Fruit fly (Drosophila melanogaster) Kc167 (cell line): Measurements from ENCODE around the gene Gr28b.

ENCODE experiments used
- Myc ChIP-seq: fragments of >200 bp; optimal IDR thresholded peaks from 2 replicates; lab custom pipeline; 2017; ENCODE audit warnings: missing external identifiers
- Sin3A ChIP-seq: fragments of >200 bp; optimal IDR thresholded peaks from 2 replicates; lab custom pipeline; 2018; ENCODE audit warnings: missing external identifiers
- h ChIP-seq: fragments of >200 bp; optimal IDR thresholded peaks from 3 replicates; lab custom pipeline; 2018; ENCODE audit warnings: missing external identifiers
- insv ChIP-seq: fragments of >200 bp; optimal IDR thresholded peaks from 3 replicates; lab custom pipeline; 2018; ENCODE audit warnings: missing external identifiers
- psq ChIP-seq: fragments of >200 bp; optimal IDR thresholded peaks from 2 replicates; lab custom pipeline; 2017; ENCODE audit warnings: missing external identifiers
- ttk ChIP-seq: sonication (Bioruptor generic); optimal IDR thresholded peaks from 2 replicates; lab custom pipeline; 2017; ENCODE audit warnings: missing external identifiers

The Gr28b gene

DNA sequence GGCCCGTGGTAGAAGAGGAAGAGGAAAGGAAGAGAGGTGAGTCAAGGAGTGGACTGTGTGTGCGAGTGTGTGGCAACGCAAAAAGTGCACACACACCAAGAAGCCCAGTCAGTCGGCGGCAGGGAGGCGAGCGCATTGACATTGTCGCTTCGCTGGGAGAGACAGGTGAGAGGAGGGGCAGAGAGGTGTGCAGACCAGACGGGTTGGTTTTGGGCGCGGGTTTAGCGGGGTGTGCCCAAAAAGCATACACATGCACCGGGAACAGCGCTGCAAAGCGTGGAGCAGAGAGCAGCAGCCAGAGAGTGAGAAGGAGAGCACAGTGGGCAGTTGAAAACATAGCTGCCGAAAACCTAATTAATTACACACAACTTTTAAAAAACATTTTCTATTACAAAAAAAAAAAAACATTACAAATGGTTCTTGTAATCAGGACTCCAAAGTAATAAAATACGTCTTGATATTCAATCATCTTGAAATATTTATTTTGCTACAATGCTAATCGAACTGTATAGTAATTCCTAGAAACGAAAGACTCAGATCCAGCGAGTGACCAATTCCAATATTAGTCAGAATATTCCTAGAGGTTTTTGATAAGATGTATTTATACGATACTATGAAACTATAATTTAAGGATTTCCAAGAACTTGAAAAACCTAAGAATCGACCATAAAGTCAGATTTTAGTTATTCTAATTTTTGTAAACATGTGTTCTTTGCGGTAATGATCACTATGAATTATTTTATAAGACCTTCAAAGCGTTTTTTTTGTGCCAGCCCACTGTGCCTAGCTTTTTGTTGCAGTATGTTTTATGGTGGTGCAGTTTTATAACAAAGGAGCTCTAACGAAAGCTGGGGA lies 39.4 kb downstream of the Gr28b start:
- TF ChIP-seq Myc (lab: Kevin White, UChicago) (no peak), insv (lab: Kevin White, UChicago) (no peak), h (lab: Kevin White, UChicago) (no peak), Sin3A (lab: Kevin White, UChicago) (no peak), ttk (lab: Kevin White, UChicago) (no peak), psq (lab: Kevin White, UChicago) (no peak)

DNA sequence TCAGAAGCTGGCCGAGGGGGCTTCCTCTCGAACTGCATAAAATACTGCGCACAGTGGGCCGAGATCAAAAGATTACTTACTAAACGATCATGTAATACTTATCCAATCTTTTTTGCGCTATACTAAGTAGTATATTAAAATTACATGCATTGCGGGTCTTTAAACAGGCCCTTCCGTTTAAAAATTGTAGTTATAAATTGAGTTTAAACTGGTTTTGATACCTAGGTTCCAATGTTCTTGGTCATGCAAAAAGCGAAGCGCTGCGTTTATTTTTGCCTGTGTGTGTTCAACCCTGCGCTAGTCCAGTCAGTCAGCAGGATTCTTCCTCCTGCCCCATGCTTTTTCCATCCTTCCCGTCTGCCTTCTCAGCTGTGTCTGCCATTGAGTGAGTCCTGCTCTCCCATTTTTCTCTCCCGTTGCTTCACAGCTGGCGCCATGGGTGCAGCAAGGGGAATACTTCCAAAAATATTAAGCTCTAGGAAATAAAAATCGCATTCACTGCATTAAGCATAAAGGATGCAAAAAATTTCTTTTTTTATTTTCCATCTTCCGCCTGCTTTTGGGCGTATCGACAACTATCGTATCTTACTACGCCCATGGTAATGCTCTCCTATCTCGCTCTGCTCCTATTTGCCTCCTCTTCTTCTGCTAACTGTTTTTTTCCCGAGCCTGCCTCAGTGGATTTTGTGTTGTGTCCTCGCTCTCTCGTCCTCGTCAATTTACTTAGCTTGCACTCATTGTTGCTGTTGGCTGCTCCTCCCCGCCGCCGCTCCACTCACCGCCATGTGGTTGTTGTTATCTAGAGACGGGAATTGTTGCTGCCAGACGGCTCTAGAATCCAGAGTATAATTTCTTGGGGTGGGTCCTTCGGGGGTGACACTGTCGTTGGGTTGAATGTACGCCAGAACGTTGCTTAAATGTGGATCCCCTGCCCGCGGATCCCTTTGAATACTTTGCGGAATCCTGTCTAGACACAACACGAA lies 41.5 kb downstream of the Gr28b start:
- no peak for TF ChIP-seq Sin3A (lab: Kevin White, UChicago)
- no peak for TF ChIP-seq psq (lab: Kevin White, UChicago)
- TF ChIP-seq ttk (lab: Kevin White, UChicago), result no peak
- no peak for TF ChIP-seq h (lab: Kevin White, UChicago)
- TF ChIP-seq Myc (lab: Kevin White, UChicago), result no peak
- TF ChIP-seq insv (lab: Kevin White, UChicago), result no peak

DNA sequence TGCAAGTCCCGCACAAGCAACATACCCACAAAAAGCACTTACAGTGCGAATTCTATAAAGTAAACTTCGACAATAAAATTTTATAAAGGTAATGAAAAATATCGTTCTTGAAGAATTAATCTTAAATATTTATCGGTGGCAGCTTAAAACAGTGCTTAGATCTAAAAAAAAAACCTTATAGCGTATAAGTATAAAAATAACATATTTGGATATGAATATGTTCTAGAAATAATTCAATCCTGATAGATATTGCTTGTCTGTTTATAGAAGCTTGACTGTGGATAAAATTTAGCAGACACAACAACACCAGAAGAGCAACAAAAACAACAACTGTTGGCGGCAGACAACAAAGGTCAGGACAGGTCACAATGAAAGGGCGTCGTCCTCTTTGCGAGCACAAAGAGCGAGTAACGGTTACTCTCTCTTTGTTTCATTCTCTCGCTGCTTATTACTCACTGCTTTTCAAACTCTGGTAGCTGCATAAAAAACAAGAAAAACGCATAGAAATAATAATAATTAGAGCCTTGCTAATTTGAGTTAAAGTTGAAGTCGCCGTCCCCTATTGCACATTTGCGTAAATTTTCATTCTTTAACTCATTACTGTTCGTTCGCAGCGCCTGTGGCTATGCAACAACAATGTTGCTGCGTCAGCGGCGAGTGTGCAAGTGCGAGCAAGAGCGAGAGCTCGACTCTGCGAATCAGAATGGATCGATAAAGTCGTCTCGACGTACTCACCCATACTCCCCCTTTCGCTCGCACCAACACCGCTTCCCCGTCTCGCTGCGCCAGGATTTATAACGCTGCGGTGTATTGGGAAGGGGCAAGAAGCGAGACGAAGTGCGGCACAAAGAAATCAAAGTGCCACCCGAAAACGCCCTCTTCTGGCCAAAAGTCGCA lies 42.4 kb downstream of the Gr28b start:
- no peak for TF ChIP-seq Myc (lab: Kevin White, UChicago)
- TF ChIP-seq ttk (lab: Kevin White, UChicago), result no peak
- TF ChIP-seq insv (lab: Kevin White, UChicago), result no peak
- no peak for TF ChIP-seq h (lab: Kevin White, UChicago)
- no peak for TF ChIP-seq Sin3A (lab: Kevin White, UChicago)
- TF ChIP-seq psq (lab: Kevin White, UChicago), result no peak

DNA sequence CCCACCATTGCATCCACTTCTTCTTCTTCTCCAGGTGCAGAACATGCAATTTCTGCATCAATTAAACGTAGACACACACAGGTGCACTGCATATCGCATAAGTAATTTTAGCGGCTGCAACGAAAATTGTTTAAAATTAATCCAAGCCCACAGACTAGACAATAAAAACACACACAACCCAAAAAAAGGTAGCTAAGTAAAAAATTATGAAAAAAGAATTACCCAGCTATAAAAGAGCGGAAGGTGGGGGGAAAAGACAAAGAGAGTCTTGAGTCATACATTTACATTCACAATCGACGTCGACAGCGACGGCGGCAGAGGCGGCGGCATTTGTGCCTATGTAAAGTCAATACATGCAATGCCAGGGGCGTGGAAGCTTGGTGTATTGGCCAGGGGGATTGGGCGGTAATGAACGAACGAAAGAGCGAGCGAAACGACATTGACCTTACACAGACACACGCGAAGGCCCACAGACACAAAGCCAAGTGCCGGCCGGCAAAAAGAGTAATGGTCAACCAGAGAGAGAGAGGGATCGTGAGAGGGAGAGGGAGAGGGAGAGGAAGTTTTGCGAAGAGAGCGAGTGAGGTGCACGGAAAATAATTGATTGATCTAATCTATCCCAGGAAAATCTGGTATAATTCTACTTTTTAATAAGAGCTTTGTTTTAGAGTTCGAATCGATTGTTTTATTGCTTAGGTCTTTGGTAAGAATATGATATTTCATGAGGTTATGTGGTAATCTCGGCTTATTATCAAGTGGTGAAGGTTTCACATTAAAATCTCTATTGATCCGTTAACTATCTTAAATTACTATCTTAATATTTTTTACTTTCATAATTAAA lies 43.7 kb downstream of the Gr28b start:
- TF ChIP-seq h (lab: Kevin White, UChicago), result no peak

DNA sequence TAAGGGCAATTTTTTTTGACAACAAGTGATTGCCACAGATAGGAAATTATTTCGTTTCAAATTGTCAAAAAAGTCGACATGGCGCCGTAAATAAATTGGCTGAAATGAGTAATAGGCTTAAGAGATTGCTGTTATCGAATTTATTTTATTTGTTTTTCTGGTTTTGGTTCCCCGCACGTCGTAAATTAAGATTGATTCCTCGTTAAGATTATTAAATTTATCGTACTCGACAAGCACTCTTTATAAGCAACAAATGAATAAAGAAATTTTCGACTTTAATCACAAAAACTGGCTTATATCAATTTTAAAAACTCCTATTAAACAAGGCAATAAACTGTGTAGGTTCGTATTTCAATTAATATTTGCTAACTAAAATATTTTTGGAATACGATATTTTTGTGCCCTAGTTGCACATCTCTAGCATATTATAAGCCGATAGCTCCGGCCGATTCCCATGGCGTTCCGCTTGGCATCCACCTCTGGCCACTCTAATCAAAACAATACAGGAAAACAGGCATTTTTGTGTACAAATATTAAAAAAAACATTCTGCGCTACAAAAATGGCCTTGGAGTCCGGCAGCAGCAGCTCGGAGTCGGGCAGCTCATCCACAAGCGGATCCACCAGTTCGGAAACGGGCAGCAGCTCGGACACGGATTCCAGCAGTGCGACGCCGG lies 50.0 kb downstream of the Gr28b start, which contains the start of gene chm:
Gene chm (plus strand): TSS at position 471 of the 675 bp plus-strand sequence.
- TF ChIP-seq ttk (lab: Kevin White, UChicago), result no peak
- TF ChIP-seq h (lab: Kevin White, UChicago), result no peak
- TF ChIP-seq psq (lab: Kevin White, UChicago), result no peak
- no peak for TF ChIP-seq Sin3A (lab: Kevin White, UChicago)
- TF ChIP-seq insv (lab: Kevin White, UChicago), result no peak

DNA sequence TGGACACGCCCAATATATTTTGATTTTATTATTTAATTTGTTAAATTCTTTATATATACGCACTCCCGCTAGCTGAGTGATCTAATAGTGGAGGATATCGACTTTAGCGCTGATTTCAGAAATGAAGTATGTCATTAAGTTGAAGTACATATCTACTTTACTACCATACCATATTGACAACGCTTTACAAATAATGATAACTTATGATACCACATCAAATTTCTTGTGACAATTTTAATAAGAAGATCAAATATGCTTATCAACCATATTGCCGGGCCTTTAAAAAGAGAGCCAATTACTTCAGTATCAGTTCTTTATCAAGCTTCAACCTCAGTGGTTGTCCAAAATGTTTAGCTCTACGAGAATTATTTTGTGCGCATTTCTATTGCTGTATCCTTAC lies 51.4 kb downstream of the Gr28b start, which contains the start of gene CG15818:
Gene CG15818 (plus strand): TSS at position 301 of the 400 bp plus-strand sequence.
- TF ChIP-seq Sin3A (lab: Kevin White, UChicago) (no peak), insv (lab: Kevin White, UChicago) (no peak), psq (lab: Kevin White, UChicago) (no peak), Myc (lab: Kevin White, UChicago) (no peak), h (lab: Kevin White, UChicago) (no peak)

DNA sequence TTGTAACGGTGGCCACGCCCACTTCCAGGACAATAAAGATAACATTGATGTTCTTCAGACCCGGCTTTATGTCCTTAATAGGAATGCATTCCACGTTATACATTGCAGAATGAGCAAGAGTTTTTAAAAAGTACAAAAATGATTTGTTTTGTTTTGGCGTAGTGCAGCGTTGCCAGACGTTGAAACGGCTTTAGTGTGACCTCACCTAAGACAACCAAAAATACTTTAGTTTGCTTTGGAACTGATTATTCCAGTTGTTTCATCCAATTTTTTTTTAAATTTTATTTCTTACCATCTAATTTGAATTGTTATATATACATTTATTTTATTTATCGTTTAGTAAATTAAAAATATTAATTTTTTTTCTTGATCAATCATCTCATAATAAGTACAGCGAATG lies 52.4 kb downstream of the Gr28b start, which contains the start of gene CG5181:
Gene CG5181 (minus strand): TSS at position 208 of the 400 bp plus-strand sequence.
- TF ChIP-seq ttk (lab: Kevin White, UChicago), result no peak
- no peak for TF ChIP-seq Myc (lab: Kevin White, UChicago)
- TF ChIP-seq h (lab: Kevin White, UChicago), result no peak
- no peak for TF ChIP-seq insv (lab: Kevin White, UChicago)
- no peak for TF ChIP-seq Sin3A (lab: Kevin White, UChicago)
- TF ChIP-seq psq (lab: Kevin White, UChicago), result no peak

DNA sequence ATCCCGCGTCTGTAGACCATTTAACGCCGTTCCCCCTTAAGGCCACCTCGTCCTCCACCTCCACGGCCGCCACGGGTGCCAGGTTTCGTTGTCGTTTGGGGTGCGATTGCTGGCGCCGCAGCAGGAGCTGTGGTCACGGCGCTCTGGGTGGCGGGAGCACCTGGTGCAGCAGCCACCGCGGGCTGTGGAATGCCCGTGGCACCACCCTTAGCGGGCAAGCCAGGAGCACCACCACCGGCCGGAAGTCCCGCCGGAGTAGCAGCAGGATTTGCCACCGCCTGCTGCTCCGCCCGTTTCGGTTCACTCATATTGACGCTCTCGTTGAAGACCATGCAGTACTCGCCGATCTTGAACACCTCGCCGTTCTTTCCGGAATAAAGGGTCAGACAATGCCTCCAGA lies 53.0 kb downstream of the Gr28b start:
- no peak for TF ChIP-seq Myc (lab: Kevin White, UChicago)
- no peak for TF ChIP-seq insv (lab: Kevin White, UChicago)
- no peak for TF ChIP-seq psq (lab: Kevin White, UChicago)
- no peak for TF ChIP-seq Sin3A (lab: Kevin White, UChicago)
- no peak for TF ChIP-seq h (lab: Kevin White, UChicago)
- TF ChIP-seq ttk (lab: Kevin White, UChicago), result no peak

DNA sequence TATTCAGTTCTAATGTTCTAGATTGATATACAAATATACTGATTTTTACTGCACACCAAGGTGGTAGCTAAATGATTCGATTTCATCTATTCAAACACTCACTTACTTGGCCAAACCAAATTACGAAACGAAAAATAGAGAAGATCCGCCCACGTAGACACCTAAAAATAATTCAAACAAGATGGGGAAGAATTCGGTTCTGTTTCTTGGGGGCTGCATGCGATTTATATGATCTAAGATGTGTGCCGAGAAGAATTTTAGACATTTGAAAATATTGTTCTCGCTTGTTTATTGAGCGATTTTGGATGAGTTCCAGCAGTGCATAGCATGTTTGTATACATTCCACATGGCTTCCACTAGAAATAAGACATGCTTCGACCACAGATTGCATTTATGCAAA lies 54.4 kb downstream of the Gr28b start:
- no peak for TF ChIP-seq Sin3A (lab: Kevin White, UChicago)
- TF ChIP-seq psq (lab: Kevin White, UChicago), result no peak
- TF ChIP-seq ttk (lab: Kevin White, UChicago), result no peak
- no peak for TF ChIP-seq Myc (lab: Kevin White, UChicago)
- no peak for TF ChIP-seq insv (lab: Kevin White, UChicago)
- no peak for TF ChIP-seq h (lab: Kevin White, UChicago)
